Worm (Caenorhabditis elegans) whole organism, mixed stage, embryonic: ENCODE data around the gene C06C3.10.

Experiments
- M03D4.4 ChIP-seq: sonication (generic microtip); optimal IDR thresholded peaks from 2 replicates; lab custom pipeline; 2017; ENCODE audit warnings: mild to moderate bottlenecking, missing genetic modification characterization, missing compliant biosample characterization
- bed-3 ChIP-seq: fragments of 200-800 bp; sonication (Bioruptor generic); optimal IDR thresholded peaks from 3 replicates; lab custom pipeline; 2018; ENCODE audit warnings: mild to moderate bottlenecking, missing genetic modification characterization, moderate library complexity, missing compliant biosample characterization
- blmp-1 ChIP-seq: fragments of 150-350 bp; optimal IDR thresholded peaks from 2 replicates; lab custom pipeline; 2014; ENCODE audit warnings: missing biosample characterization, missing genetic modification characterization
- ceh-39 ChIP-seq: fragments of 150-350 bp; optimal IDR thresholded peaks from 2 replicates; lab custom pipeline; 2014; ENCODE audit warnings: missing biosample characterization, missing genetic modification characterization
- ceh-43 ChIP-seq: fragments of 200-800 bp; sonication (Bioruptor generic); optimal IDR thresholded peaks from 2 replicates; lab custom pipeline; 2018; ENCODE audit warnings: mild to moderate bottlenecking, missing genetic modification characterization, moderate library complexity, missing compliant biosample characterization
- ceh-83 ChIP-seq: fragments of 200-800 bp; sonication (Bioruptor generic); optimal IDR thresholded peaks from 2 replicates; lab custom pipeline; 2018; ENCODE audit warnings: mild to moderate bottlenecking, missing genetic modification characterization, missing compliant biosample characterization
- ces-1 ChIP-seq: fragments of 150-350 bp; optimal IDR thresholded peaks from 2 replicates; lab custom pipeline; 2014; ENCODE audit warnings: missing biosample characterization, missing genetic modification reagents, missing genetic modification characterization
- cnd-1 ChIP-seq: fragments of 200-800 bp; sonication (Bioruptor generic); optimal IDR thresholded peaks from 2 replicates; lab custom pipeline; 2018; ENCODE audit warnings: mild to moderate bottlenecking, missing genetic modification characterization, missing compliant biosample characterization
- drap-1 ChIP-seq: fragments of 200-800 bp; sonication (Bioruptor generic); optimal IDR thresholded peaks from 3 replicates; lab custom pipeline; 2018; ENCODE audit warnings: mild to moderate bottlenecking, missing genetic modification characterization, missing compliant biosample characterization
- elt-3 ChIP-seq: fragments of 150-350 bp; optimal IDR thresholded peaks from 2 replicates; lab custom pipeline; 2014; ENCODE audit warnings: missing biosample characterization, missing genetic modification characterization
- flh-1 ChIP-seq: fragments of 200-800 bp; sonication (Bioruptor generic); optimal IDR thresholded peaks from 2 replicates; lab custom pipeline; 2018; ENCODE audit warnings: mild to moderate bottlenecking, missing genetic modification characterization, moderate library complexity, missing compliant biosample characterization
- hlh-1 ChIP-seq: fragments of 150-350 bp; optimal IDR thresholded peaks from 2 replicates; lab custom pipeline; 2014; ENCODE audit warnings: missing biosample characterization, missing genetic modification reagents, missing genetic modification characterization
- lin-13 ChIP-seq: fragments of 150-350 bp; optimal IDR thresholded peaks from 2 replicates; lab custom pipeline; 2014; ENCODE audit warnings: missing biosample characterization, missing genetic modification characterization
- lin-32 ChIP-seq: fragments of 200-800 bp; sonication (Bioruptor generic); optimal IDR thresholded peaks from 2 replicates; lab custom pipeline; 2018; ENCODE audit warnings: mild to moderate bottlenecking, missing genetic modification characterization, missing compliant biosample characterization
- lsy-2 ChIP-seq: fragments of 150-350 bp; optimal IDR thresholded peaks from 2 replicates; lab custom pipeline; 2014; ENCODE audit warnings: missing biosample characterization, missing genetic modification characterization
- mab-5 ChIP-seq: fragments of 150-350 bp; optimal IDR thresholded peaks from 2 replicates; lab custom pipeline; 2014; ENCODE audit warnings: missing biosample characterization, missing genetic modification characterization
- mep-1 ChIP-seq: fragments of 150-350 bp; optimal IDR thresholded peaks from 2 replicates; lab custom pipeline; 2017; ENCODE audit warnings: missing biosample characterization, missing genetic modification reagents, missing genetic modification characterization, inconsistent platforms
- mls-2 ChIP-seq: sonication (generic microtip); optimal IDR thresholded peaks from 2 replicates; lab custom pipeline; 2016; ENCODE audit warnings: mild to moderate bottlenecking, missing genetic modification characterization, moderate library complexity, missing compliant biosample characterization
- nhr-12 ChIP-seq: fragments of 150-350 bp; optimal IDR thresholded peaks from 2 replicates; lab custom pipeline; 2014; ENCODE audit warnings: missing biosample characterization, missing genetic modification characterization
- nhr-2 ChIP-seq: fragments of 150-350 bp; optimal IDR thresholded peaks from 2 replicates; lab custom pipeline; 2014; ENCODE audit warnings: missing biosample characterization, missing genetic modification characterization
- nhr-237 ChIP-seq: fragments of 150-350 bp; optimal IDR thresholded peaks from 2 replicates; lab custom pipeline; 2014; ENCODE audit warnings: missing biosample characterization, missing genetic modification characterization
- nhr-28 ChIP-seq: fragments of 150-350 bp; optimal IDR thresholded peaks from 2 replicates; lab custom pipeline; 2014; ENCODE audit warnings: missing biosample characterization, missing genetic modification characterization
- nhr-76 ChIP-seq: sonication (generic microtip); optimal IDR thresholded peaks from 2 replicates; lab custom pipeline; 2017; ENCODE audit warnings: missing biosample characterization, missing genetic modification characterization
- pha-4 ChIP-seq: fragments of 150-350 bp; optimal IDR thresholded peaks from 2 replicates; lab custom pipeline; 2018; ENCODE audit warnings: missing biosample characterization, missing genetic modification reagents, missing genetic modification characterization
- sem-2 ChIP-seq: fragments of 200-800 bp; sonication (Bioruptor generic); optimal IDR thresholded peaks from 2 replicates; lab custom pipeline; 2018; ENCODE audit warnings: mild to moderate bottlenecking, missing genetic modification characterization, missing compliant biosample characterization
- snpc-4 ChIP-seq: fragments of 150-350 bp; optimal IDR thresholded peaks from 2 replicates; lab custom pipeline; 2014; ENCODE audit warnings: missing biosample characterization, missing genetic modification characterization
- sptf-1 ChIP-seq: sonication (generic microtip); optimal IDR thresholded peaks from 2 replicates; lab custom pipeline; 2017; ENCODE audit warnings: mild to moderate bottlenecking, missing genetic modification characterization, moderate library complexity, missing compliant biosample characterization
- tbx-8 ChIP-seq: fragments of 200-800 bp; sonication (Bioruptor generic); optimal IDR thresholded peaks from 2 replicates; lab custom pipeline; 2018; ENCODE audit warnings: mild to moderate bottlenecking, missing genetic modification characterization, moderate library complexity, missing compliant biosample characterization
- unc-120 ChIP-seq: sonication (generic microtip); optimal IDR thresholded peaks from 2 replicates; lab custom pipeline; 2017; ENCODE audit warnings: missing genetic modification characterization, missing compliant biosample characterization; ENCODE audit not compliant: poor library complexity, severe bottlenecking
- unc-39 ChIP-seq: fragments of 150-350 bp; optimal IDR thresholded peaks from 2 replicates; lab custom pipeline; 2014; ENCODE audit warnings: missing biosample characterization, missing genetic modification characterization
- zip-8 ChIP-seq: fragments of 150-350 bp; optimal IDR thresholded peaks from 2 replicates; lab custom pipeline; 2014; ENCODE audit warnings: missing biosample characterization, missing genetic modification characterization

The C06C3.10 gene

DNA sequence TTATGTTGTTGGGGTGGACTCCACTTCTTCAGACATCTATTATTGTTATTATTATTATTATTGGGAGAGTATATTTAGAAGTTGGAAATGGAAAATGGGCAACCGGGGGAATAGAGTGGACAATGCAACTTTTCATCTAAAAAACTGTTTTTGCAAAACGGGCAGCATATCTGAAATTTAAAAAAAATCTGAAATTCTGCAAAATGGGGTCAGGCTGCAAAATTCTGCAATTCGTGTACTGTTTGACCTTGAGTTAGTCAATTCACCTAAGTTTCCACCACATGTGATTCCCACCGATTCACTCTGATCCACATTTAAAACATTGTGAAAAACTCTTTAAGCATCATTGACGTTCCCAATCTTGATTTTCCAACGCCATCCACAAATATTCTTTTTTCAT is 4.1 kb downstream of the C06C3.10 start, which contains the start of gene C06C3.4:
Gene C06C3.4 (plus strand): TSS at position 301 of the 400 bp plus-strand sequence.
- TF ChIP-seq nhr-12 (tag; lab: Kevin White, UChicago) (no peak), sem-2 (GFP tag; lab: Kevin White, UChicago) (no peak), mls-2 (tag; lab: Kevin White, UChicago) (no peak), lin-32 (GFP tag; lab: Kevin White, UChicago) (no peak), lsy-2 (no peak), ces-1 (no peak), drap-1 (no peak), elt-3 (no peak), sptf-1 (tag; lab: Kevin White, UChicago) (no peak), mab-5 (tag; lab: Kevin White, UChicago) (no peak), blmp-1 (tag; lab: Kevin White, UChicago) (no peak), ceh-83 (GFP tag; lab: Kevin White, UChicago) (no peak)

DNA sequence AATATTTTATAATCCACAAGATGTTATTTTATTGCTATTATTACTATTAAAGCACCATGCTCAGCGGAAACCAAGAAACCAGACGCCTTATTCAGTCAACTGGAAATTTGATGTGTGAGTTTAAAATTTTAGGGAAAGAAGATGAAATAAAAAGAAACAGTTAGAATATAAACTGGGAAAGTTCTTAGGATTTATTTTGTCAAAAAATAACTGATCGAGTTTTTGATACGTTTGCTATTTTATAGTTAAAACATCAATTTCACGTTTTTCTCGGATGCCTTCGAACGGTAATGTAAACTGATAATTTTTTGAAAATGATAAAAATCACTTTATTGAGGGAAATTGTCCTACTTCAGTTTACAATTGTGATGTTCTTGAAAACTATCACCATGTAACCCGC is 4.7 kb downstream of the C06C3.10 start, which contains the start of gene C06C3.3:
Gene C06C3.3 (minus strand): TSS at position 101 of the 400 bp plus-strand sequence.
- TF ChIP-seq mep-1 (tag; lab: Kevin White, UChicago) (no peak), M03D4.4 (tag; lab: Kevin White, UChicago) (no peak), nhr-28 (tag; lab: Kevin White, UChicago) (no peak), lin-13 (tag; lab: Kevin White, UChicago) (no peak), zip-8 (tag; lab: Kevin White, UChicago) (no peak), sem-2 (GFP tag; lab: Kevin White, UChicago) (no peak), nhr-76 (tag; lab: Kevin White, UChicago) (no peak), mab-5 (tag; lab: Kevin White, UChicago) (no peak), hlh-1 (tag; lab: Kevin White, UChicago) (no peak), pha-4 (tag; lab: Kevin White, UChicago) (no peak), lin-32 (GFP tag; lab: Kevin White, UChicago) (no peak)

- no peak for TF ChIP-seq lin-32 (GFP tag; lab: Kevin White, UChicago)
- no peak for TF ChIP-seq ces-1
- no peak for TF ChIP-seq lin-13 (tag; lab: Kevin White, UChicago)
- no peak for TF ChIP-seq mab-5 (tag; lab: Kevin White, UChicago)
- TF ChIP-seq mls-2 (tag; lab: Kevin White, UChicago), result no peak
- no peak for TF ChIP-seq ceh-83 (GFP tag; lab: Kevin White, UChicago)
- TF ChIP-seq ceh-39 (tag; lab: Kevin White, UChicago), result no peak
- no peak for TF ChIP-seq mep-1 (tag; lab: Kevin White, UChicago)
- TF ChIP-seq lsy-2, result no peak
- no peak for TF ChIP-seq M03D4.4 (tag; lab: Kevin White, UChicago)
- no peak for TF ChIP-seq sptf-1 (tag; lab: Kevin White, UChicago)
- no peak for TF ChIP-seq tbx-8 (GFP tag; lab: Kevin White, UChicago)
- TF ChIP-seq nhr-237 (tag; lab: Kevin White, UChicago), result no peak
- TF ChIP-seq flh-1 (GFP tag; lab: Kevin White, UChicago), result no peak
- no peak for TF ChIP-seq hlh-1 (tag; lab: Kevin White, UChicago)
- TF ChIP-seq bed-3, result no peak
- TF ChIP-seq unc-120, result no peak
- TF ChIP-seq nhr-2 (tag; lab: Kevin White, UChicago), result no peak
- no peak for TF ChIP-seq nhr-76 (tag; lab: Kevin White, UChicago)
- TF ChIP-seq pha-4 (tag; lab: Kevin White, UChicago), result no peak
Observed at ce11 chrII:9369394-9369793, 7.7 kb downstream of the C06C3.10 start.

ce11 chrII:9362249-9362648 is 14.8 kb downstream of the C06C3.10 start:
- TF ChIP-seq nhr-76 (tag; lab: Kevin White, UChicago) (no peak), hlh-1 (tag; lab: Kevin White, UChicago) (no peak), unc-120 (no peak), snpc-4 (tag; lab: Kevin White, UChicago) (no peak), elt-3 (no peak), cnd-1 (tag; lab: Kevin White, UChicago) (no peak), nhr-2 (tag; lab: Kevin White, UChicago) (no peak), unc-39 (no peak), ceh-83 (GFP tag; lab: Kevin White, UChicago) (no peak), sem-2 (GFP tag; lab: Kevin White, UChicago) (no peak), ceh-39 (tag; lab: Kevin White, UChicago) (no peak), nhr-237 (tag; lab: Kevin White, UChicago) (no peak), mls-2 (tag; lab: Kevin White, UChicago) (no peak), ceh-43 (GFP tag; lab: Kevin White, UChicago) (no peak), lsy-2 (no peak)
